Worm (Caenorhabditis elegans) whole organism, L4 larva: ENCODE measurements around the gene T20D4.10.

Source experiments
- F49E8.2 ChIP-seq: sonication (generic microtip); optimal IDR thresholded peaks from 2 replicates; lab custom pipeline; 2016; ENCODE audit warnings: missing compliant biosample characterization, mild to moderate bottlenecking, missing genetic modification characterization, borderline replicate concordance
- egl-27 ChIP-seq: sonication (generic microtip); optimal IDR thresholded peaks from 3 replicates; lab custom pipeline; 2017; ENCODE audit warnings: missing biosample characterization, missing genetic modification reagents, missing genetic modification characterization
- nhr-237 ChIP-seq: sonication (generic microtip); optimal IDR thresholded peaks from 2 replicates; lab custom pipeline; 2017; ENCODE audit warnings: missing biosample characterization, missing genetic modification characterization
- nhr-41 ChIP-seq: fragments of 200-800 bp; sonication (Bioruptor generic); IDR thresholded peaks from 2 replicates; pipeline ENCODE4 v1.3.6; 2022; ENCODE audit warnings: missing genetic modification reagents, missing genetic modification characterization, missing compliant biosample characterization
- pha-4 ChIP-seq, 2 experiments: fragments of 150-350 bp in 1 of 2; fragments of 200-800 bp in 1 of 2; sonication (Bioruptor generic) in 1 of 2; IDR thresholded peaks in 1 of 2; optimal IDR thresholded peaks in 1 of 2; 2 replicates each; pipeline versions ENCODE4 v1.3.6 to Lab custom; 2014 to 2022; ENCODE audit warnings: missing genetic modification characterization in 2 of 2, missing genetic modification reagents in 2 of 2, missing biosample characterization in 1 of 2, missing compliant biosample characterization in 1 of 2
- skn-1 ChIP-seq: fragments of 150-350 bp; optimal IDR thresholded peaks from 2 replicates; lab custom pipeline; 2014; ENCODE audit warnings: missing biosample characterization, missing genetic modification characterization
- snpc-4 ChIP-seq: fragments of 150-350 bp; optimal IDR thresholded peaks from 2 replicates; lab custom pipeline; 2014; ENCODE audit warnings: missing biosample characterization, missing genetic modification characterization
- vab-7 ChIP-seq: fragments of 200-800 bp; sonication (Bioruptor generic); IDR thresholded peaks from 2 replicates; pipeline ENCODE4 v1.3.6; 2022; ENCODE audit warnings: missing genetic modification reagents, missing genetic modification characterization, missing compliant biosample characterization

DNA sequence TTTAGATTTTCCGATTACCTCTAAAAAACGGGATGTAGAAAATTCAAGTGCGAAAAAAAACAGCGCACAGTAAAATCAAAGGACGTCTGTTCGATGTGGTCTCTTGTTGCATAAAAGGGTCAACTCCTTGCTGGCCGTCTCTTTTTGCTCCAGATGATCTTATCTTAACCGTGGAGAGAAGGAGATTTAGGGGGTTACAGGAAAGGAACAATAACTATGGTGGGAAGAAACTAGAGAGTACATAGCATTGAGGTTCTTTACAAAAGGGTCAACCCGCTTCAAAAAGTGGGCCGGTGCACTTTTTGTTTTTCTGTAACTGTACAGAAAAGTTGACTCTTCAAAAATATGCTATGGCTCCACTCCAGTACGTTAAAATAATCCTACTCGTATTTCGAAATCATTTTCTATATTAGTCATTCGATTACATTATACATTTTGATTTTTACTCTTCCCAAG is 31.5 kb downstream of the T20D4.10 start, which contains the start of the genes T20D4.19 and srj-9:
- TF ChIP-seq vab-7 (GFP tag; lab: Robert Waterston, UW) (no peak), egl-27 (tag; lab: Kevin White, UChicago) (no peak), nhr-41 (GFP tag; lab: Robert Waterston, UW) (no peak), pha-4 (GFP tag; IDR thresholded peaks at IDR 0.05; lab: Robert Waterston, UW) (no peak), pha-4 (tag; optimal IDR thresholded peaks at IDR 0.05; lab: Kevin White, UChicago) (no peak), skn-1 (tag; lab: Kevin White, UChicago) (no peak), nhr-237 (tag; lab: Kevin White, UChicago) (no peak), snpc-4 (tag; lab: Kevin White, UChicago) (no peak), F49E8.2 (no peak)
